Worm (Caenorhabditis elegans) whole organism, L1 larva: ENCODE measurements around the gene rpac-19.

Source experiments
- F16B12.6 ChIP-seq: fragments of 150-350 bp; optimal IDR thresholded peaks from 2 replicates; lab custom pipeline; 2014; ENCODE audit warnings: missing biosample characterization, missing genetic modification characterization
- aha-1 ChIP-seq: fragments of 150-350 bp; optimal IDR thresholded peaks from 2 replicates; lab custom pipeline; 2014; ENCODE audit warnings: missing biosample characterization, missing genetic modification characterization
- aly-2 ChIP-seq: fragments of 150-350 bp; optimal IDR thresholded peaks from 2 replicates; lab custom pipeline; 2014; ENCODE audit warnings: missing biosample characterization, missing genetic modification characterization
- blmp-1 ChIP-seq: fragments of 150-350 bp; optimal IDR thresholded peaks from 2 replicates; lab custom pipeline; 2014; ENCODE audit warnings: missing biosample characterization, missing genetic modification characterization
- ceh-8 ChIP-seq: fragments of 200-800 bp; sonication (Bioruptor generic); optimal IDR thresholded peaks from 2 replicates; lab custom pipeline; 2018; ENCODE audit warnings: mild to moderate bottlenecking, missing genetic modification characterization, moderate library complexity, missing compliant biosample characterization
- ceh-82 ChIP-seq, 3 experiments: fragments of 150-350 bp in 1 of 3; sonication (generic microtip) in 2 of 3; optimal IDR thresholded peaks; 2 replicates each; lab custom pipeline; 2014 to 2017; ENCODE audit warnings: missing biosample characterization in 3 of 3, missing genetic modification characterization in 3 of 3
- ceh-88 ChIP-seq: fragments of 200-800 bp; sonication (Bioruptor generic); IDR thresholded peaks from 2 replicates; pipeline ENCODE4 v1.3.6; 2022; ENCODE audit warnings: missing genetic modification characterization, missing compliant biosample characterization
- ceh-90 ChIP-seq: sonication (generic microtip); optimal IDR thresholded peaks from 2 replicates; lab custom pipeline; 2016; ENCODE audit warnings: missing genetic modification characterization, missing compliant biosample characterization
- ces-1 ChIP-seq: fragments of 150-350 bp; optimal IDR thresholded peaks from 2 replicates; lab custom pipeline; 2014; ENCODE audit warnings: missing biosample characterization, missing genetic modification reagents, missing genetic modification characterization
- dpl-1 ChIP-seq, 3 experiments: fragments of 150-350 bp in 2 of 3; sonication (generic microtip) in 1 of 3; optimal IDR thresholded peaks; 2 replicates each; lab custom pipeline; 2014 to 2017; ENCODE audit warnings: missing biosample characterization in 3 of 3, missing genetic modification characterization in 3 of 3, missing genetic modification reagents in 3 of 3
- dsc-1 ChIP-seq: sonication (generic microtip); optimal IDR thresholded peaks from 2 replicates; lab custom pipeline; 2016; ENCODE audit warnings: mild to moderate bottlenecking, missing genetic modification characterization, missing compliant biosample characterization
- efl-3 ChIP-seq: fragments of 200-800 bp; sonication (Bioruptor generic); optimal IDR thresholded peaks from 2 replicates; lab custom pipeline; 2018; ENCODE audit warnings: mild to moderate bottlenecking, missing genetic modification characterization, missing compliant biosample characterization
- egl-27 ChIP-seq, 2 experiments: fragments of 150-350 bp in 1 of 2; sonication (generic microtip); optimal IDR thresholded peaks; 3 replicates each; lab custom pipeline; 2017 to 2018; ENCODE audit warnings: missing biosample characterization in 2 of 2, missing genetic modification characterization in 2 of 2, missing genetic modification reagents in 2 of 2
- elt-2 ChIP-seq: sonication (generic microtip); optimal IDR thresholded peaks from 2 replicates; lab custom pipeline; 2016; ENCODE audit warnings: missing genetic modification characterization, mild to moderate bottlenecking, inconsistent platforms, missing compliant biosample characterization, missing genetic modification reagents
- ets-5 ChIP-seq: fragments of 200-800 bp; sonication (Bioruptor generic); IDR thresholded peaks from 2 replicates; pipeline ENCODE4 v1.3.6; 2022; ENCODE audit warnings: missing genetic modification characterization, missing compliant biosample characterization
- fos-1 ChIP-seq: fragments of 150-350 bp; optimal IDR thresholded peaks from 2 replicates; lab custom pipeline; 2014; ENCODE audit warnings: missing biosample characterization, missing genetic modification characterization
- grh-1 ChIP-seq: fragments of 200-800 bp; sonication (Bioruptor generic); IDR thresholded peaks from 2 replicates; pipeline ENCODE4 v1.3.6; 2022; ENCODE audit warnings: missing genetic modification reagents, missing genetic modification characterization, missing compliant biosample characterization
- hlh-4 ChIP-seq: sonication (generic microtip); optimal IDR thresholded peaks from 2 replicates; lab custom pipeline; 2016; ENCODE audit warnings: mild to moderate bottlenecking, missing genetic modification characterization, missing compliant biosample characterization
- irx-1 ChIP-seq: sonication (generic microtip); optimal IDR thresholded peaks from 2 replicates; lab custom pipeline; 2016; ENCODE audit warnings: missing genetic modification characterization, missing compliant biosample characterization
- isw-1 ChIP-seq: fragments of 200-800 bp; sonication (Bioruptor generic); IDR thresholded peaks from 2 replicates; pipeline ENCODE4 v1.3.6; 2022; ENCODE audit warnings: missing genetic modification characterization, missing compliant biosample characterization
- lin-13 ChIP-seq: fragments of 150-350 bp; optimal IDR thresholded peaks from 2 replicates; lab custom pipeline; 2014; ENCODE audit warnings: missing biosample characterization, missing genetic modification reagents, missing genetic modification characterization
- lin-14 ChIP-seq: fragments of 200-800 bp; sonication (Bioruptor generic); optimal IDR thresholded peaks from 2 replicates; lab custom pipeline; 2018; ENCODE audit warnings: mild to moderate bottlenecking, missing genetic modification characterization, moderate library complexity, missing compliant biosample characterization
- lin-35 ChIP-seq, 2 experiments: fragments of 150-350 bp; optimal IDR thresholded peaks; 2 replicates each; lab custom pipeline; 2014; ENCODE audit warnings: missing biosample characterization in 2 of 2, missing genetic modification characterization in 2 of 2, missing genetic modification reagents in 2 of 2
- lir-3 ChIP-seq: sonication (generic microtip); optimal IDR thresholded peaks from 2 replicates; lab custom pipeline; 2016; ENCODE audit warnings: mild to moderate bottlenecking, missing genetic modification characterization, moderate library complexity, missing compliant biosample characterization; ENCODE audit not compliant: poor library complexity
- lsy-2 ChIP-seq, 2 experiments: fragments of 150-350 bp; optimal IDR thresholded peaks; 2 replicates each; lab custom pipeline; 2014; ENCODE audit warnings: missing biosample characterization in 2 of 2, missing genetic modification characterization in 2 of 2
- mdl-1 ChIP-seq, 2 experiments: fragments of 150-350 bp; optimal IDR thresholded peaks; 2 replicates each; lab custom pipeline; 2014 to 2017; ENCODE audit warnings: missing biosample characterization in 2 of 2, missing genetic modification characterization in 2 of 2, inconsistent platforms in 1 of 2
- mef-2 ChIP-seq: fragments of 150-350 bp; optimal IDR thresholded peaks from 2 replicates; lab custom pipeline; 2014; ENCODE audit warnings: missing biosample characterization, missing genetic modification characterization
- nhr-12 ChIP-seq: sonication (generic microtip); optimal IDR thresholded peaks from 2 replicates; lab custom pipeline; 2017; ENCODE audit warnings: missing biosample characterization, missing genetic modification characterization
- nhr-19 ChIP-seq: fragments of 200-800 bp; sonication (Bioruptor generic); conservative IDR thresholded peaks from 2 replicates; pipeline ENCODE4 v1.3.6; 2022; ENCODE audit warnings: missing genetic modification characterization, missing compliant biosample characterization
- nhr-20 ChIP-seq: sonication (generic microtip); optimal IDR thresholded peaks from 2 replicates; lab custom pipeline; 2016; ENCODE audit warnings: mild to moderate bottlenecking, missing genetic modification characterization, missing compliant biosample characterization
- nhr-237 ChIP-seq: fragments of 150-350 bp; optimal IDR thresholded peaks from 2 replicates; lab custom pipeline; 2014; ENCODE audit warnings: missing biosample characterization, missing genetic modification characterization
- nhr-47 ChIP-seq: sonication (generic microtip); optimal IDR thresholded peaks from 2 replicates; lab custom pipeline; 2016; ENCODE audit warnings: mild to moderate bottlenecking, missing genetic modification characterization, moderate library complexity, missing compliant biosample characterization
- nhr-71 ChIP-seq: sonication (generic microtip); optimal IDR thresholded peaks from 2 replicates; lab custom pipeline; 2016; ENCODE audit warnings: mild to moderate bottlenecking, missing genetic modification characterization, moderate library complexity, missing compliant biosample characterization
- nhr-84 ChIP-seq: sonication (generic microtip); optimal IDR thresholded peaks from 2 replicates; lab custom pipeline; 2017; ENCODE audit warnings: missing biosample characterization, missing genetic modification characterization
- nhr-90 ChIP-seq: sonication (generic microtip); optimal IDR thresholded peaks from 2 replicates; lab custom pipeline; 2016; ENCODE audit warnings: mild to moderate bottlenecking, missing genetic modification characterization, missing compliant biosample characterization; ENCODE audit not compliant: poor library complexity
- pax-3 ChIP-seq: fragments of 200-800 bp; sonication (Bioruptor generic); optimal IDR thresholded peaks from 2 replicates; lab custom pipeline; 2018; ENCODE audit warnings: mild to moderate bottlenecking, missing genetic modification characterization, moderate library complexity, missing compliant biosample characterization
- pqm-1 ChIP-seq: sonication (generic microtip); optimal IDR thresholded peaks from 3 replicates; lab custom pipeline; 2017; ENCODE audit warnings: missing biosample characterization, missing genetic modification characterization
- rnt-1 ChIP-seq: sonication (generic microtip); optimal IDR thresholded peaks from 2 replicates; lab custom pipeline; 2016; ENCODE audit warnings: mild to moderate bottlenecking, missing genetic modification characterization, moderate library complexity, missing compliant biosample characterization
- skn-1 ChIP-seq: fragments of 150-350 bp; optimal IDR thresholded peaks from 2 replicates; lab custom pipeline; 2014; ENCODE audit warnings: missing biosample characterization, missing genetic modification characterization
- snpc-4 ChIP-seq: fragments of 150-350 bp; optimal IDR thresholded peaks from 2 replicates; lab custom pipeline; 2014; ENCODE audit warnings: missing biosample characterization, missing genetic modification characterization
- sptf-1 ChIP-seq: fragments of 150-350 bp; optimal IDR thresholded peaks from 2 replicates; lab custom pipeline; 2014; ENCODE audit warnings: missing biosample characterization, missing genetic modification characterization
- sup-37 ChIP-seq: fragments of 200-800 bp; sonication (Bioruptor generic); optimal IDR thresholded peaks from 2 replicates; lab custom pipeline; 2018; ENCODE audit warnings: mild to moderate bottlenecking, missing genetic modification characterization, missing compliant biosample characterization
- tlp-1 ChIP-seq: fragments of 150-350 bp; optimal IDR thresholded peaks from 2 replicates; lab custom pipeline; 2014; ENCODE audit warnings: missing biosample characterization, missing genetic modification characterization
- unc-130 ChIP-seq: fragments of 150-350 bp; optimal IDR thresholded peaks from 2 replicates; lab custom pipeline; 2017; ENCODE audit warnings: missing biosample characterization, missing genetic modification characterization, inconsistent platforms
- unc-86 ChIP-seq: sonication (generic microtip); optimal IDR thresholded peaks from 2 replicates; lab custom pipeline; 2016; ENCODE audit warnings: missing genetic modification characterization, missing compliant biosample characterization
- zag-1 ChIP-seq: fragments of 150-350 bp; optimal IDR thresholded peaks from 2 replicates; lab custom pipeline; 2014; ENCODE audit warnings: missing biosample characterization, missing genetic modification characterization
- ztf-4 ChIP-seq: fragments of 150-350 bp; optimal IDR thresholded peaks from 2 replicates; lab custom pipeline; 2014; ENCODE audit warnings: missing biosample characterization, missing genetic modification characterization

The rpac-19 gene

DNA sequence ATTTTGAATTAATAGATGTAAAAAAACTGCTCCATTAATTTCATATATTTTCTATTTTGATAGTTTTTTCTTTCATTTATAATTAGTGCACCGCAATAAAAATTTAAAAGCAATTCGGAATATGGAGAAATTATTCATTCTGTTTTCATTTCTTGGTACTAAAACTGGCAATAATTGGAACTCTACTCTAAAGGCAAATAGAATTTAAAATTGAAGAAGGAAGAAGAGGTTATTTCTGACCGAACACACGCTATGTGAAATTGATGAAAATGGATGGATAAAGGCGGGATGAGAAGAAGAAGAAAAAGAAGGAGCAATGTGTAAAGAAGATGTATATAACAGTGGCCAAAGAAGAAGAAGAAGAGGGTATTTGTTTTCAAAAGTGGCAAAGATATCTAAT, 46.5 kb downstream of the rpac-19 start:
- no peak for TF ChIP-seq dsc-1 (tag; lab: Kevin White, UChicago)
- no peak for TF ChIP-seq lin-13 (GFP tag; lab: Kevin White, UChicago)
- no peak for TF ChIP-seq ets-5 (GFP tag; lab: Robert Waterston, UW)
- TF ChIP-seq aha-1 (tag; lab: Kevin White, UChicago) = no peak
- no peak for TF ChIP-seq hlh-4
- TF ChIP-seq nhr-12 (tag; lab: Kevin White, UChicago) = no peak
- no peak for TF ChIP-seq egl-27 (tag; optimal IDR thresholded peaks at IDR 0.05; lab: Kevin White, UChicago)
- no peak for TF ChIP-seq efl-3
- no peak for TF ChIP-seq aly-2 (tag; lab: Kevin White, UChicago)
- TF ChIP-seq nhr-71 (tag; lab: Kevin White, UChicago) = no peak

DNA sequence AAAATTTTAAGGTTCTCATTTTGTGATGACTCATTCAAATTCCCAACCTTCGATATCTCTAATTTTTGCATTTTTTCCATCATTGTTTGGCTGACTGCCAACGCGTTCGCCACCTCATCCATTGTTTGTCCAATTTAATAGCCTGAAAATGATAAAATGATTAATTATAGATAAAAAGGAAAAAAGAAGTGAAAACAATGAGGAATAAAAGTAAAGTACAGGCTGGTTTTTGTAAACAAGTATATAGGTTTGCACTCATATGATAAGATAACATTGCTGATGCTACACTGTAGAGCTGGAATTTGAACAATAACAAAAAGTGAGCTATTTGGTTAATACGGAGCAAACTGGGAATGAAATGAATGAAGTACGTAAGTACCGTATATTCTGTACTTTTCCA, 47.4 kb downstream of the rpac-19 start, which contains the start of gene C48B4.3:
Gene C48B4.3, minus strand, starts transcription at position 149 of the 400 bp plus-strand sequence.
- TF ChIP-seq elt-2 (peak; percentile 6), nhr-19 (GFP tag; lab: Robert Waterston, UW) (no peak)

DNA sequence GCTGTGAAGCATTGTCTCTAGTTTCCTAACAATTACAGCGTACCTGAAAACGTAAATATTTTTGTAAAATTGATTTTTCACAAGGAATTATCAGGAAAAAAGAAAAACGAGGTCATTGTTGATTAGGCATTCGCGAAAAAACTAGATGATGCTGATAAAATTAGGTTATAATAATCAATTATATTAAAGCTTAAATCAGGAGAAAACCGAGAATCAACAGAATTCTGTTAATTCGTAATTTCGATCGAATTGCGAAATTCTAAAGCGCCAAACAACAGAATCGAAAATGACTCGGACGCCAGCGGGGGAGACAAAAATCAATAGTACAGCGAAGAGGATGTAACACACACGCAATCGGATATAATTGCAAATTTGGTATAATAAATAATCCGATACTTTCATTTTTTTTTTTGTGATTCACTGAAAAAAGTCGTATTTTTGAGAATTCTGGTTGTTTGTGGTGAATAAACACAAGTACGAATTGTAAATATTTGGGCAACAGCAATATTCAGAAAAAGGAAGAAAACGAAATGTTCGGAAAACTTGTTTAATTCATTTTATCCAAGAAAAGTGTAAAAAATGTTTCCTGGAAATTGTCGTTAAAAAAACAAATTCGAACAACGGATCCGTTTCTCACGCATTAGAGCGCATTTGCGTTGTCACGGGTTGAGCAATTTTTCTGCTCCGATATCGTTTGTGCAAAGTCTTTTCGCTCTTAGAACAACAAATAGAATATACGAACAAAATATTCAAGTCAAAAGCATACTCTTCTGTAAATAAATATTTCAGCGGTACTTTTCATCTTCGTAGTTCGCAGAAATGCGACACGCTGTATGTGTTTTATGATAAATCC, 49.4 kb downstream of the rpac-19 start, which contains the start of gene ced-7:
Gene ced-7, minus strand, starts transcription at position 51 of the 853 bp plus-strand sequence.
- TF ChIP-seq ceh-90 (no peak), egl-27 (tag; optimal IDR thresholded peaks at IDR 0.05; lab: Kevin White, UChicago) (no peak), grh-1 (no peak), snpc-4 (tag; lab: Kevin White, UChicago) (no peak), F16B12.6 (tag; lab: Kevin White, UChicago) (peak; percentile 8), ceh-8 (no peak), mdl-1 (tag; optimal IDR thresholded peaks at IDR 0.05; lab: Kevin White, UChicago) (no peak), nhr-237 (no peak), nhr-19 (GFP tag; lab: Robert Waterston, UW) (no peak), lir-3 (no peak), pqm-1 (tag; lab: Kevin White, UChicago) (no peak), fos-1 (no peak), tlp-1 (no peak), zag-1 (tag; lab: Kevin White, UChicago) (no peak), lsy-2 (tag; optimal IDR thresholded peaks at IDR 0.05; lab: Kevin White, UChicago) (peak; percentile 26 to 52), sup-37 (no peak), blmp-1 (tag; lab: Kevin White, UChicago) (peak; percentile 57), ceh-88 (GFP tag; lab: Robert Waterston, UW) (no peak), sptf-1 (tag; lab: Kevin White, UChicago) (no peak), pax-3 (tag; lab: Kevin White, UChicago) (no peak), rnt-1 (tag; lab: Kevin White, UChicago) (no peak), isw-1 (GFP tag; lab: Robert Waterston, UW) (no peak), unc-86 (tag; lab: Kevin White, UChicago) (peak; percentile 22), lin-35 (GFP tag; optimal IDR thresholded peaks at IDR 0.05; lab: Kevin White, UChicago) (peak; percentile 15 to 37), aly-2 (tag; lab: Kevin White, UChicago) (no peak), nhr-12 (tag; lab: Kevin White, UChicago) (no peak), nhr-90 (tag; lab: Kevin White, UChicago) (no peak), nhr-47 (peak; percentile 11), ztf-4 (tag; lab: Kevin White, UChicago) (no peak), elt-2 (no peak), lin-14 (GFP tag; lab: Kevin White, UChicago) (peak; percentile 74), dpl-1 (GFP tag; optimal IDR thresholded peaks at IDR 0.05; lab: Kevin White, UChicago) (peak in 2 of 3 experiments; percentile 4 to 52), ceh-82 (tag; optimal IDR thresholded peaks at IDR 0.05; lab: Kevin White, UChicago) (no peak), unc-130 (tag; lab: Kevin White, UChicago) (no peak), dsc-1 (tag; lab: Kevin White, UChicago) (no peak), skn-1 (tag; lab: Kevin White, UChicago) (no peak), nhr-84 (tag; lab: Kevin White, UChicago) (no peak), ces-1 (GFP tag; lab: Kevin White, UChicago) (no peak), irx-1 (tag; lab: Kevin White, UChicago) (no peak), nhr-20 (tag; lab: Kevin White, UChicago) (peak; percentile 9), mef-2 (tag; lab: Kevin White, UChicago) (no peak)
